Worm (Caenorhabditis elegans) whole organism, L3 larva: ENCODE results near the gene F15B9.11.

Experiments
- daf-12 ChIP-seq: fragments of 150-350 bp; optimal IDR thresholded peaks from 2 replicates; lab custom pipeline; 2014; ENCODE audit warnings: missing biosample characterization, missing genetic modification reagents, missing genetic modification characterization
- lin-39 ChIP-seq: fragments of 150-350 bp; optimal IDR thresholded peaks from 2 replicates; lab custom pipeline; 2018; ENCODE audit warnings: missing biosample characterization, missing genetic modification reagents, missing genetic modification characterization
- nhr-237 ChIP-seq: fragments of 150-350 bp; optimal IDR thresholded peaks from 2 replicates; lab custom pipeline; 2014; ENCODE audit warnings: missing biosample characterization, missing genetic modification characterization

DNA sequence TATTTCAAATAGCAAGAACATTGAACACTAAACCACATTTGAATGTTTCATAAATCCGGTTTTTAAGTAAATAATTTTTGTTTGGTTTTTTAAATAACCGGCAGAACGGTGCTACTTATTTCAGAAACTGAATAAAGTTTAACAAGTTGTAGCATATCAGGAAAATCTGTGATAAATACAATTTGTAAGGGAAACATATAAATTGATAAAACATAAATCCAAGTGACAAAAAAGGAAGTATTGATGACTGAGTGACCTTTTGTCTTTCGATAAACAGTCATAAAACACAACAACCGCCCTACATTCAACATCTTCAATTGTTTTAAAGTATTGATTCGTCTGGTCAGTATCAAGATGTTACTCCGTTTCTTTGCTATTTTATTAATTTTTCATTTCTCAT, 2.6 kb upstream of the F15B9.11 start, which contains the start of gene far-5:
- TF ChIP-seq lin-39 (tag; lab: Kevin White, UChicago) (no peak), daf-12 (tag; lab: Kevin White, UChicago) (no peak), nhr-237 (tag; lab: Kevin White, UChicago) (no peak)
